5 fruit fly cellular contexts compared by ENCODE assay signal in the genomic region with DNA sequence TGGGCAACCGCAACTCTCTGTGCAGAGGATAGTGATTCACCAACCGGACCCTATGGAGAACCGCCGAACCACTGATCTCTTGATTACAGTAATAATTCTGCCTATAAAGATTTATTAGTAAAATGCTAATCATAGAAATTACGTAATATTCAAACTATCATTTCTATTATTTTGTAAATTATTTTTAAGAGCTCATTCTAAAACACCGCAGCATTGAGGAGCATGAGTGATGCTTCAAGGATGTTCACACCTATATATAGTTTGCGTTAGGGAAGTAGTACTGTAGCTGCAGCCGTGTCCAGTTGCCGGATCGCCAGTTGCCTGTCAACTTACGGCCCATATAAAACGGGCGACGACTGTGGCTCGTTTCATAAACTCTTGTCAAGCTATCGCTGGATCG.
TF ChIP-seq lines count a peak whose summit lies in the region.

No protein-coding gene starts in this region.

- no peak for TF ChIP-seq CTCF in whole organism, embryonic (GFP tag; optimal IDR thresholded peaks at IDR 0.05; lab: Kevin White, UChicago)

TF ChIP-seq in whole organism, adult, 20 proteins besides CTCF, POLR2A, EP300 and RAD21:
- TF ChIP-seq kay (GFP tag; lab: Kevin White, UChicago; ENCODE audit: borderline replicate concordance) (no peak), Clk (GFP tag; optimal IDR thresholded peaks at IDR 0.05; lab: Kevin White, UChicago) (no peak), toe (GFP tag; optimal IDR thresholded peaks at IDR 0.05; lab: Kevin White, UChicago) (no peak), CG5204 (GFP tag; optimal IDR thresholded peaks at IDR 0.05; lab: Kevin White, UChicago) (peak; percentile 11)

TF ChIP-seq in whole organism, embryonic, 481 proteins besides CTCF, POLR2A, EP300 and RAD21:
- no peak for TF ChIP-seq rib (GFP tag; IDR thresholded peaks at IDR 0.05; lab: Robert Waterston, UW)
- TF ChIP-seq grau (tag; optimal IDR thresholded peaks at IDR 0.05; lab: Kevin White, UChicago) = peak; percentile 53
- peak; percentile 2 for TF ChIP-seq nom (GFP tag; optimal IDR thresholded peaks at IDR 0.05; lab: Kevin White, UChicago)
- TF ChIP-seq CG10267 (tag; optimal IDR thresholded peaks at IDR 0.05; lab: Kevin White, UChicago) = no peak
- TF ChIP-seq Pdp1 (GFP tag; optimal IDR thresholded peaks at IDR 0.05; lab: Kevin White, UChicago) = peak in 1 of 2 experiments; percentile 47

TF ChIP-seq in whole organism, prepupa, 60 proteins besides CTCF, POLR2A, EP300 and RAD21 (continues in another document):
- TF ChIP-seq Eip93F (GFP tag; optimal IDR thresholded peaks at IDR 0.05; lab: Kevin White, UChicago) = no peak
- no peak for TF ChIP-seq CG6854 (GFP tag; optimal IDR thresholded peaks at IDR 0.05; lab: Kevin White, UChicago)
- peak; percentile 53; the same call in 2 of the 3 replicates for TF ChIP-seq CG8119 (GFP tag; IDR thresholded peaks at IDR 0.05; lab: Robert Waterston, UW)
- TF ChIP-seq achi (GFP tag; optimal IDR thresholded peaks at IDR 0.05; lab: Kevin White, UChicago) = peak; percentile 56
- no peak for TF ChIP-seq topi (GFP tag; optimal IDR thresholded peaks at IDR 0.05; lab: Kevin White, UChicago)
- peak; percentile 61; the same call in 1 of the 3 replicates for TF ChIP-seq CG6163 (GFP tag; IDR thresholded peaks at IDR 0.05; lab: Robert Waterston, UW)
- TF ChIP-seq CG7368 (GFP tag; optimal IDR thresholded peaks at IDR 0.05; lab: Kevin White, UChicago) = no peak
- peak; percentile 31 for TF ChIP-seq CG6792 (GFP tag; optimal IDR thresholded peaks at IDR 0.05; lab: Kevin White, UChicago)
- TF ChIP-seq CG34406 (GFP tag; optimal IDR thresholded peaks at IDR 0.05; lab: Kevin White, UChicago) = no peak
- TF ChIP-seq CG32006 (GFP tag; optimal IDR thresholded peaks at IDR 0.05; lab: Kevin White, UChicago) = peak; percentile 49
- peak; percentile 52 for TF ChIP-seq fd59A (GFP tag; optimal IDR thresholded peaks at IDR 0.05; lab: Kevin White, UChicago)
- peak; percentile 89 for TF ChIP-seq Eip78C (GFP tag; lab: Kevin White, UChicago)
- TF ChIP-seq Met (GFP tag; optimal IDR thresholded peaks at IDR 0.05; lab: Kevin White, UChicago) = peak; percentile 8
- TF ChIP-seq OdsH (GFP tag; optimal IDR thresholded peaks at IDR 0.05; lab: Kevin White, UChicago) = peak; percentile 35
- TF ChIP-seq Sox102F (GFP tag; optimal IDR thresholded peaks at IDR 0.05; lab: Kevin White, UChicago) = no peak
- no peak for TF ChIP-seq fkh (GFP tag; optimal IDR thresholded peaks at IDR 0.05; lab: Kevin White, UChicago)
- peak; percentile 59 for TF ChIP-seq CG3919 (GFP tag; optimal IDR thresholded peaks at IDR 0.05; lab: Kevin White, UChicago)
- TF ChIP-seq Eip75B (GFP tag; optimal IDR thresholded peaks at IDR 0.05; lab: Kevin White, UChicago) = peak; percentile 53
- TF ChIP-seq spab (GFP tag; optimal IDR thresholded peaks at IDR 0.05; lab: Kevin White, UChicago) = peak; percentile 15
- no peak for TF ChIP-seq fd85E (GFP tag; optimal IDR thresholded peaks at IDR 0.05; lab: Kevin White, UChicago)
- peak; percentile 57 for TF ChIP-seq pdm3 (GFP tag; optimal IDR thresholded peaks at IDR 0.05; lab: Kevin White, UChicago)
- peak; percentile 16 for TF ChIP-seq Lpt (GFP tag; optimal IDR thresholded peaks at IDR 0.05; lab: Kevin White, UChicago)
- TF ChIP-seq CG6808 (GFP tag; optimal IDR thresholded peaks at IDR 0.05; lab: Kevin White, UChicago) = peak; percentile 40
- TF ChIP-seq Ets96B (tag; optimal IDR thresholded peaks at IDR 0.05; lab: Kevin White, UChicago) = peak; percentile 72
- no peak for TF ChIP-seq dac (GFP tag; optimal IDR thresholded peaks at IDR 0.05; lab: Kevin White, UChicago)
- TF ChIP-seq CG31627 (GFP tag; optimal IDR thresholded peaks at IDR 0.05; lab: Kevin White, UChicago) = no peak

TF ChIP-seq in whole organism, pupa, 21 proteins besides CTCF, POLR2A, EP300 and RAD21:
- peak; percentile 66 for TF ChIP-seq Pif1A (GFP tag; optimal IDR thresholded peaks at IDR 0.05; lab: Kevin White, UChicago)
- peak; percentile 23 for TF ChIP-seq EcR (GFP tag; optimal IDR thresholded peaks at IDR 0.05; lab: Kevin White, UChicago)
- peak; percentile 55 for TF ChIP-seq CG34367 (tag; optimal IDR thresholded peaks at IDR 0.05; lab: Kevin White, UChicago)
- peak; percentile 37 for TF ChIP-seq CG8301 (tag; optimal IDR thresholded peaks at IDR 0.05; lab: Kevin White, UChicago)
- TF ChIP-seq CG13204 (GFP tag; optimal IDR thresholded peaks at IDR 0.05; lab: Kevin White, UChicago) = peak; percentile 17
- TF ChIP-seq CG8159 (tag; optimal IDR thresholded peaks at IDR 0.05; lab: Kevin White, UChicago) = peak; percentile 66
- no peak for TF ChIP-seq CG12605 (GFP tag; IDR thresholded peaks at IDR 0.05; lab: Robert Waterston, UW)
- TF ChIP-seq fd96Ca (GFP tag; IDR thresholded peaks at IDR 0.05; lab: Robert Waterston, UW) = no peak
- TF ChIP-seq CG4496 (GFP tag; IDR thresholded peaks at IDR 0.05; lab: Robert Waterston, UW) = 0 out of 3 replicates have a peak, but pooled peaks have one; percentile 37
- peak; percentile 55 for TF ChIP-seq CG9948 (tag; optimal IDR thresholded peaks at IDR 0.05; lab: Kevin White, UChicago)
- peak; percentile 67 for TF ChIP-seq CG15710 (tag; optimal IDR thresholded peaks at IDR 0.05; lab: Kevin White, UChicago)
- TF ChIP-seq CG32121 (GFP tag; IDR thresholded peaks at IDR 0.05; lab: Robert Waterston, UW) = no peak
- TF ChIP-seq D1 (tag; optimal IDR thresholded peaks at IDR 0.05; lab: Kevin White, UChicago) = no peak
- no peak for TF ChIP-seq Snoo (tag; optimal IDR thresholded peaks at IDR 0.05; lab: Kevin White, UChicago)
- no peak for TF ChIP-seq Ets98B (GFP tag; IDR thresholded peaks at IDR 0.05; lab: Robert Waterston, UW)
- no peak for TF ChIP-seq CG10348 (GFP tag; IDR thresholded peaks at IDR 0.05; lab: Robert Waterston, UW)
- peak; percentile 57 for TF ChIP-seq CG14655 (GFP tag; optimal IDR thresholded peaks at IDR 0.05; lab: Kevin White, UChicago)
- TF ChIP-seq CG17806 (tag; optimal IDR thresholded peaks at IDR 0.05; lab: Kevin White, UChicago) = peak; percentile 57
- TF ChIP-seq gl (tag; optimal IDR thresholded peaks at IDR 0.05; lab: Kevin White, UChicago) = peak; percentile 29
- peak; percentile 57 for TF ChIP-seq Pif1B (GFP tag; optimal IDR thresholded peaks at IDR 0.05; lab: Kevin White, UChicago)

TF ChIP-seq in whole organism, wandering third instar larva, 38 proteins besides CTCF, POLR2A, EP300 and RAD21:
- TF ChIP-seq fru (GFP tag; optimal IDR thresholded peaks at IDR 0.05; lab: Kevin White, UChicago) (peak; percentile 9), CG9705 (GFP tag; optimal IDR thresholded peaks at IDR 0.05; lab: Kevin White, UChicago) (no peak)
